Fruit fly (Drosophila melanogaster) whole organism, embryonic: ENCODE data around the gene TTLL6B.

Source experiments
- Adf1 ChIP-seq: fragments of 200-800 bp; sonication (Bioruptor generic); IDR thresholded peaks from 2 replicates; pipeline ENCODE4 v1.3.6; 2022; ENCODE audit warnings: missing biosample characterization, missing genetic modification characterization
- BEAF-32 ChIP-seq: fragments of 200-800 bp; sonication (Bioruptor generic); optimal IDR thresholded peaks from 3 replicates; lab custom pipeline; 2017; ENCODE audit warnings: missing biosample characterization, missing genetic modification characterization, mild to moderate bottlenecking, moderate library complexity, missing genetic modification reagents
- CG10565 ChIP-seq: fragments of 200-800 bp; sonication (Bioruptor generic); optimal IDR thresholded peaks from 3 replicates; lab custom pipeline; 2016; ENCODE audit warnings: missing biosample characterization, mild to moderate bottlenecking, missing genetic modification characterization
- CG12236 ChIP-seq: fragments of 200-800 bp; sonication (Bioruptor generic); optimal IDR thresholded peaks from 2 replicates; lab custom pipeline; 2016; ENCODE audit warnings: missing biosample characterization, missing genetic modification characterization
- CG12659 ChIP-seq: fragments of 200-800 bp; sonication (Bioruptor generic); optimal IDR thresholded peaks from 3 replicates; lab custom pipeline; 2017; ENCODE audit warnings: mild to moderate bottlenecking, missing biosample characterization, missing genetic modification reagents, missing genetic modification characterization
- CG17359 ChIP-seq: fragments of 200-800 bp; sonication (Bioruptor generic); optimal IDR thresholded peaks from 3 replicates; lab custom pipeline; 2018; ENCODE audit warnings: missing biosample characterization, mild to moderate bottlenecking, missing genetic modification characterization, moderate library complexity
- CG18764 ChIP-seq: fragments of 200-800 bp; sonication (Bioruptor generic); optimal IDR thresholded peaks from 3 replicates; lab custom pipeline; 2016; ENCODE audit warnings: missing biosample characterization, missing genetic modification characterization
- CG2712 ChIP-seq: fragments of 200-800 bp; optimal IDR thresholded peaks from 3 replicates; lab custom pipeline; 2019; ENCODE audit warnings: missing biosample characterization, mild to moderate bottlenecking, missing genetic modification characterization, moderate library complexity
- CG30403 ChIP-seq: fragments of 200-800 bp; sonication (Bioruptor generic); optimal IDR thresholded peaks from 3 replicates; lab custom pipeline; 2016; ENCODE audit warnings: missing biosample characterization, missing genetic modification characterization
- CG42726 ChIP-seq: fragments of 200-800 bp; sonication (Bioruptor generic); IDR thresholded peaks from 2 replicates; pipeline ENCODE4 v1.3.6; 2022; ENCODE audit warnings: missing biosample characterization, missing genetic modification characterization; ENCODE audit not compliant: partially characterized antibody
- CG43689 ChIP-seq: fragments of 200-800 bp; sonication (Bioruptor generic); IDR thresholded peaks from 2 replicates; pipeline ENCODE4 v1.3.6; 2022; ENCODE audit warnings: missing biosample characterization, missing genetic modification characterization
- CG5953 ChIP-seq: fragments of 200-800 bp; sonication (Bioruptor generic); IDR thresholded peaks from 2 replicates; pipeline ENCODE4 v1.3.6; 2022; ENCODE audit warnings: missing biosample characterization, missing genetic modification characterization
- CG6175 ChIP-seq: fragments of 200-800 bp; sonication (Bioruptor generic); IDR thresholded peaks from 3 replicates; pipeline ENCODE4 v1.3.6; 2022; ENCODE audit warnings: missing biosample characterization, missing genetic modification characterization
- CG8359 ChIP-seq: fragments of 200-800 bp; sonication (Bioruptor generic); optimal IDR thresholded peaks from 2 replicates; lab custom pipeline; 2017; ENCODE audit warnings: missing biosample characterization, mild to moderate bottlenecking, missing genetic modification characterization, borderline replicate concordance
- D19A ChIP-seq: fragments of 200-800 bp; optimal IDR thresholded peaks from 3 replicates; lab custom pipeline; 2019; ENCODE audit warnings: missing biosample characterization, mild to moderate bottlenecking, missing genetic modification characterization, moderate library complexity
- Dbx ChIP-seq: fragments of 200-800 bp; sonication (Bioruptor generic); IDR thresholded peaks from 3 replicates; pipeline ENCODE4 v1.3.6; 2022; ENCODE audit warnings: missing biosample characterization, missing genetic modification characterization
- Dp ChIP-seq: fragments of 200-800 bp; sonication (Bioruptor generic); optimal IDR thresholded peaks from 2 replicates; lab custom pipeline; 2018; ENCODE audit warnings: missing biosample characterization, mild to moderate bottlenecking, missing genetic modification characterization, moderate library complexity
- E2f1 ChIP-seq: fragments of 200-800 bp; sonication (Bioruptor generic); IDR thresholded peaks from 2 replicates; pipeline ENCODE4 v1.3.6; 2022; ENCODE audit warnings: missing biosample characterization, missing genetic modification characterization
- ERR ChIP-seq: fragments of 200-800 bp; sonication (Bioruptor generic); optimal IDR thresholded peaks from 2 replicates; lab custom pipeline; 2016; ENCODE audit warnings: missing biosample characterization, missing genetic modification characterization
- HLHmδ ChIP-seq: fragments of 200-800 bp; sonication (Bioruptor generic); optimal IDR thresholded peaks from 2 replicates; lab custom pipeline; 2018; ENCODE audit warnings: missing biosample characterization, mild to moderate bottlenecking, missing genetic modification characterization, moderate library complexity
- Hsf ChIP-seq: fragments of 200-800 bp; sonication (Bioruptor generic); optimal IDR thresholded peaks from 3 replicates; lab custom pipeline; 2016; ENCODE audit warnings: missing biosample characterization, missing genetic modification characterization
- Max ChIP-seq: fragments of 200-800 bp; sonication (Bioruptor generic); optimal IDR thresholded peaks from 2 replicates; lab custom pipeline; 2016; ENCODE audit warnings: missing biosample characterization, mild to moderate bottlenecking, missing genetic modification characterization
- Oli ChIP-seq: fragments of 200-800 bp; sonication (Bioruptor generic); optimal IDR thresholded peaks from 2 replicates; lab custom pipeline; 2018; ENCODE audit warnings: missing biosample characterization, mild to moderate bottlenecking, missing genetic modification characterization, moderate library complexity
- Pdp1 ChIP-seq, 2 experiments: fragments of 200-800 bp; sonication (Bioruptor generic); optimal IDR thresholded peaks; 3 replicates each; lab custom pipeline; 2016; ENCODE audit warnings: missing biosample characterization in 2 of 2, missing genetic modification characterization in 2 of 2, mild to moderate bottlenecking in 1 of 2, moderate library complexity in 1 of 2
- az2 ChIP-seq: fragments of 200-800 bp; sonication (Bioruptor generic); optimal IDR thresholded peaks from 3 replicates; lab custom pipeline; 2016; ENCODE audit warnings: missing biosample characterization, missing genetic modification characterization
- crol ChIP-seq: fragments of 200-800 bp; sonication (Bioruptor generic); IDR thresholded peaks from 2 replicates; pipeline ENCODE4 v1.3.6; 2022; ENCODE audit warnings: missing biosample characterization, missing genetic modification characterization
- dimm ChIP-seq: fragments of 200-800 bp; sonication (Bioruptor generic); IDR thresholded peaks from 2 replicates; pipeline ENCODE4 v1.3.6; 2022; ENCODE audit warnings: missing biosample characterization, missing genetic modification characterization
- ems ChIP-seq: fragments of 200-800 bp; sonication (Bioruptor generic); optimal IDR thresholded peaks from 3 replicates; lab custom pipeline; 2016; ENCODE audit warnings: missing biosample characterization, missing genetic modification characterization
- en ChIP-seq: fragments of 200-800 bp; sonication (Bioruptor generic); optimal IDR thresholded peaks from 2 replicates; lab custom pipeline; 2016; ENCODE audit warnings: missing biosample characterization, missing genetic modification characterization
- gem ChIP-seq: fragments of 200-800 bp; sonication (Bioruptor generic); optimal IDR thresholded peaks from 2 replicates; lab custom pipeline; 2019; ENCODE audit warnings: missing biosample characterization, mild to moderate bottlenecking, missing genetic modification characterization, moderate library complexity
- gfzf ChIP-seq: fragments of 200-800 bp; sonication (Bioruptor generic); optimal IDR thresholded peaks from 2 replicates; lab custom pipeline; 2016; ENCODE audit warnings: missing biosample characterization, mild to moderate bottlenecking, missing genetic modification characterization, moderate library complexity
- inv ChIP-seq: fragments of 200-800 bp; sonication (Bioruptor generic); IDR thresholded peaks from 2 replicates; pipeline ENCODE4 v1.3.6; 2022; ENCODE audit warnings: missing biosample characterization, missing genetic modification characterization; ENCODE audit not compliant: partially characterized antibody
- jing ChIP-seq: fragments of 200-800 bp; sonication (Bioruptor generic); optimal IDR thresholded peaks from 2 replicates; lab custom pipeline; 2018; ENCODE audit warnings: missing biosample characterization, mild to moderate bottlenecking, missing genetic modification characterization
- jumu ChIP-seq: fragments of 200-800 bp; sonication (Bioruptor generic); optimal IDR thresholded peaks from 3 replicates; lab custom pipeline; 2016; ENCODE audit warnings: missing biosample characterization, missing genetic modification characterization
- ken ChIP-seq: fragments of 200-800 bp; sonication (Bioruptor generic); IDR thresholded peaks from 3 replicates; pipeline ENCODE4 v1.3.6; 2022; ENCODE audit warnings: missing biosample characterization, missing genetic modification characterization
- nmo ChIP-seq: fragments of 200-800 bp; sonication (Bioruptor generic); optimal IDR thresholded peaks from 2 replicates; lab custom pipeline; 2018; ENCODE audit warnings: missing biosample characterization, mild to moderate bottlenecking, missing genetic modification characterization, moderate library complexity
- sisA ChIP-seq: fragments of 200-800 bp; sonication (Bioruptor generic); IDR thresholded peaks from 2 replicates; pipeline ENCODE4 v1.3.6; 2022; ENCODE audit warnings: missing biosample characterization, missing genetic modification characterization
- sna ChIP-seq: fragments of 200-800 bp; sonication (Bioruptor generic); IDR thresholded peaks from 2 replicates; pipeline ENCODE4 v1.3.6; 2022; ENCODE audit warnings: missing biosample characterization, missing genetic modification characterization; ENCODE audit not compliant: partially characterized antibody
- tin ChIP-seq: fragments of 200-800 bp; sonication (Bioruptor generic); optimal IDR thresholded peaks from 3 replicates; lab custom pipeline; 2016; ENCODE audit warnings: missing biosample characterization, missing genetic modification characterization
- tup ChIP-seq: fragments of 200-800 bp; sonication (Bioruptor generic); optimal IDR thresholded peaks from 2 replicates; lab custom pipeline; 2016; ENCODE audit warnings: missing biosample characterization, mild to moderate bottlenecking, missing genetic modification characterization, moderate library complexity
- vfl ChIP-seq: fragments of 200-800 bp; sonication (Bioruptor generic); optimal IDR thresholded peaks from 2 replicates; lab custom pipeline; 2016; ENCODE audit warnings: missing biosample characterization, missing genetic modification characterization
- yki ChIP-seq: fragments of >200 bp; optimal IDR thresholded peaks from 3 replicates; lab custom pipeline; 2018
- zf30C ChIP-seq: fragments of 200-800 bp; sonication (Bioruptor generic); optimal IDR thresholded peaks from 3 replicates; lab custom pipeline; 2018; ENCODE audit warnings: missing biosample characterization, mild to moderate bottlenecking, missing genetic modification characterization

Gene TTLL6B

DNA sequence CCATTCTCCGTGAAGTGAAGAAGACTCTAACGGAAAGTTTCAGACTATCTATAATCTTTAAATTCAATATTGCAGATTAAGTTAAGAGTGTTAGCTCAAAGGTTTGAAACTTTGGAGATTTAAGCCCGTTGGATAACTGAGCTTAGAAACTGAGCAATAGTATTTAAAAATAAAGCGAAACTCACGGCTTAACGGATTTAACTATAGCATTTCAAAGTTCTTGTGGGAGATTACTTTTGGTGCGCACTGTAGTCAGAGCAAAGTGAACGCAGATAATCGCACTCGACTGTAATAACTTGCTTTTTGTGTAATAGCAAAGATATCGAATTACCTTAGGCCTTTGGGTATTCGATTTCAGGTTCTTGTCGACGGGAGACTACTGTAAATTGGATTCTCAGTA, 31.5 kb upstream of the TTLL6B start, which contains the start of gene mrt (continued):
- TF ChIP-seq CG5953 (GFP tag; lab: Robert Waterston, UW) (no peak), ERR (GFP tag; lab: Kevin White, UChicago) (peak; percentile 42), CG42726 (GFP tag; lab: Robert Waterston, UW) (no peak), ken (no peak), CG30403 (GFP tag; lab: Kevin White, UChicago) (peak; percentile 70), inv (no peak), jumu (peak; percentile 18), HLHmδ (GFP tag; lab: Kevin White, UChicago) (no peak), CG18764 (GFP tag; lab: Kevin White, UChicago) (no peak), az2 (GFP tag; lab: Kevin White, UChicago) (peak; percentile 46), sna (GFP tag; lab: Robert Waterston, UW) (no peak), Oli (tag; lab: Kevin White, UChicago) (peak; percentile 35), gem (peak; percentile 66), Adf1 (GFP tag; lab: Robert Waterston, UW) (no peak), gfzf (GFP tag; lab: Kevin White, UChicago) (no peak), en (GFP tag; lab: Kevin White, UChicago) (peak; percentile 12), Max (GFP tag; lab: Kevin White, UChicago) (peak; percentile 34), crol (GFP tag; lab: Robert Waterston, UW) (no peak), vfl (GFP tag; lab: Kevin White, UChicago) (peak; percentile 24), zf30C (GFP tag; lab: Kevin White, UChicago) (no peak), Dp (no peak), CG43689 (0 out of 2 replicates have a peak, but pooled peaks have one; percentile 9), CG6175 (GFP tag; lab: Robert Waterston, UW) (no peak; the same call in 2 of the 3 replicates), Pdp1 (GFP tag; optimal IDR thresholded peaks at IDR 0.05; lab: Kevin White, UChicago) (peak; percentile 67 to 72), jing (GFP tag; lab: Kevin White, UChicago) (no peak), yki (no peak), tup (GFP tag; lab: Kevin White, UChicago) (no peak), CG10565 (GFP tag; lab: Kevin White, UChicago) (no peak), CG12236 (GFP tag; lab: Kevin White, UChicago) (no peak), D19A (peak; percentile 30), ems (GFP tag; lab: Kevin White, UChicago) (peak; percentile 61), E2f1 (GFP tag; lab: Robert Waterston, UW) (no peak; the same call in 1 of the 2 replicates), tin (peak; percentile 39), CG17359 (tag; lab: Kevin White, UChicago) (peak; percentile 51), BEAF-32 (GFP tag; lab: Kevin White, UChicago) (no peak), CG2712 (tag; lab: Kevin White, UChicago) (peak; percentile 53), dimm (GFP tag; lab: Robert Waterston, UW) (no peak), nmo (GFP tag; lab: Kevin White, UChicago) (peak; percentile 43), CG12659 (GFP tag; lab: Kevin White, UChicago) (peak; percentile 65), CG8359 (GFP tag; lab: Kevin White, UChicago) (no peak), sisA (GFP tag; lab: Robert Waterston, UW) (peak; percentile 53), Dbx (GFP tag; lab: Robert Waterston, UW) (peak; percentile 70), Hsf (GFP tag; lab: Kevin White, UChicago) (peak; percentile 19)
